Fruit fly (Drosophila melanogaster): Measurements from ENCODE around the gene CG8001.

CG8001 gene

dm6 chr3L:1741655-1742551 is 14.1 kb upstream of the CG8001 start (continued):
- TF ChIP-seq sim (GFP tag; IDR thresholded peaks at IDR 0.05): no peak
- TF ChIP-seq CG2889 (GFP tag; IDR thresholded peaks at IDR 0.05): no peak
- TF ChIP-seq al (GFP tag; IDR thresholded peaks at IDR 0.05): no peak
- no peak for TF ChIP-seq CG11093 (GFP tag; IDR thresholded peaks at IDR 0.05)
- no peak for TF ChIP-seq CG11504 (tag; optimal IDR thresholded peaks at IDR 0.05)
- TF ChIP-seq Sox100B (GFP tag; optimal IDR thresholded peaks at IDR 0.05): no peak
- no peak for TF ChIP-seq gsb-n (tag; optimal IDR thresholded peaks at IDR 0.05)
- no peak for TF ChIP-seq B-H1 (GFP tag; IDR thresholded peaks at IDR 0.05)
- no peak for TF ChIP-seq Sry-δ (GFP tag; optimal IDR thresholded peaks at IDR 0.05)
- TF ChIP-seq ken (GFP tag; IDR thresholded peaks at IDR 0.05): 0 out of 3 replicates have a peak, but pooled peaks have one; percentile 19
- TF ChIP-seq ewg (GFP tag; optimal IDR thresholded peaks at IDR 0.05): no peak
- TF ChIP-seq Nf-YB (GFP tag; optimal IDR thresholded peaks at IDR 0.05): peak; percentile 6
- TF ChIP-seq CG17568 (GFP tag; optimal IDR thresholded peaks at IDR 0.05): peak; percentile 58
- no peak for TF ChIP-seq Ets97D (GFP tag; optimal IDR thresholded peaks at IDR 0.05)
- TF ChIP-seq so (GFP tag; IDR thresholded peaks at IDR 0.05): peak; percentile 39; the same call in 1 of the 3 replicates
- TF ChIP-seq lbe (GFP tag; optimal IDR thresholded peaks at IDR 0.05): no peak
- peak; percentile 59 for TF ChIP-seq row (GFP tag; IDR thresholded peaks at IDR 0.05)
- TF ChIP-seq zfh2 (GFP tag; optimal IDR thresholded peaks at IDR 0.05): no peak
- no peak for TF ChIP-seq pb (GFP tag; optimal IDR thresholded peaks at IDR 0.05)
- no peak for TF ChIP-seq dan (GFP tag; IDR thresholded peaks at IDR 0.05)
- no peak for TF ChIP-seq scrt (GFP tag; optimal IDR thresholded peaks at IDR 0.05)
- no peak for TF ChIP-seq rib (GFP tag; IDR thresholded peaks at IDR 0.05)
- TF ChIP-seq CG3726 (GFP tag; IDR thresholded peaks at IDR 0.05): no peak
- no peak for TF ChIP-seq CG30431 (GFP tag; optimal IDR thresholded peaks at IDR 0.05)
- TF ChIP-seq Abd-B (GFP tag; optimal IDR thresholded peaks at IDR 0.05): no peak
- TF ChIP-seq MBD-R2 (GFP tag; IDR thresholded peaks at IDR 0.05): no peak
- no peak for TF ChIP-seq CG17802 (tag; optimal IDR thresholded peaks at IDR 0.05)
- peak; percentile 64; the same call in 1 of the 3 replicates for TF ChIP-seq CG11560 (tag; IDR thresholded peaks at IDR 0.05)
- no peak for TF ChIP-seq gt (GFP tag; IDR thresholded peaks at IDR 0.05)
- no peak for TF ChIP-seq CG12299 (tag; optimal IDR thresholded peaks at IDR 0.05)
- no peak for TF ChIP-seq CG15696 (tag; optimal IDR thresholded peaks at IDR 0.05)
- TF ChIP-seq ash1 (GFP tag; optimal IDR thresholded peaks at IDR 0.05): no peak
- TF ChIP-seq B-H2 (GFP tag; optimal IDR thresholded peaks at IDR 0.05): no peak
- peak; percentile 84 for TF ChIP-seq Neu2 (GFP tag; optimal IDR thresholded peaks at IDR 0.05; ENCODE audit: borderline replicate concordance)
- TF ChIP-seq fru (optimal IDR thresholded peaks at IDR 0.05): no peak
- TF ChIP-seq CG3995 (GFP tag; optimal IDR thresholded peaks at IDR 0.05): no peak
- TF ChIP-seq z (GFP tag; IDR thresholded peaks at IDR 0.05): no peak
- no peak for TF ChIP-seq jigr1 (GFP tag; IDR thresholded peaks at IDR 0.05)
- no peak for TF ChIP-seq CG15011 (GFP tag; optimal IDR thresholded peaks at IDR 0.05)
- no peak for TF ChIP-seq CG15073 (GFP tag; optimal IDR thresholded peaks at IDR 0.05)
- TF ChIP-seq bab2 (GFP tag; optimal IDR thresholded peaks at IDR 0.05): no peak
- TF ChIP-seq CG34422 (GFP tag; IDR thresholded peaks at IDR 0.05): no peak
- no peak for TF ChIP-seq CG8290 (GFP tag; optimal IDR thresholded peaks at IDR 0.05)
- peak in 1 of 2 experiments; percentile 30 for TF ChIP-seq CG8290 (tag; optimal IDR thresholded peaks at IDR 0.05)
- TF ChIP-seq CG11723 (GFP tag; optimal IDR thresholded peaks at IDR 0.05): no peak
- TF ChIP-seq maf-S (GFP tag; optimal IDR thresholded peaks at IDR 0.05): no peak
- peak; percentile 33; the same call in 1 of the 3 replicates for TF ChIP-seq CG34224 (GFP tag; IDR thresholded peaks at IDR 0.05; ENCODE audit: partially characterized antibody)
- no peak for TF ChIP-seq zf30C (GFP tag; optimal IDR thresholded peaks at IDR 0.05)
- peak; percentile 18 for TF ChIP-seq gro (GFP tag; optimal IDR thresholded peaks at IDR 0.05)
- no peak for TF ChIP-seq tgo (GFP tag; IDR thresholded peaks at IDR 0.05)
- TF ChIP-seq Rfx (GFP tag; IDR thresholded peaks at IDR 0.05): no peak
